Fruit fly (Drosophila melanogaster) whole organism: ENCODE results near the gene esg.

Experiments
- CG8478 ChIP-seq: fragments of >200 bp; optimal IDR thresholded peaks from 2 replicates; lab custom pipeline; 2018; ENCODE audit warnings: inconsistent platforms
- EcR ChIP-seq, 2 experiments: fragments of >200 bp; optimal IDR thresholded peaks; 2 replicates each; lab custom pipeline; 2017; ENCODE audit warnings: missing biosample characterization in 2 of 2, missing genetic modification characterization in 2 of 2, missing genetic modification reagents in 2 of 2
- psq ChIP-seq: fragments of >200 bp; optimal IDR thresholded peaks from 2 replicates; lab custom pipeline; 2017
- usp ChIP-seq: fragments of >200 bp; optimal IDR thresholded peaks from 2 replicates; lab custom pipeline; 2017; ENCODE audit warnings: missing biosample characterization, missing genetic modification characterization, mixed read lengths

- no peak for TF ChIP-seq EcR (GFP tag; optimal IDR thresholded peaks at IDR 0.05; lab: Kevin White, UChicago)
- no peak for TF ChIP-seq CG8478 (lab: Kevin White, UChicago)
- no peak for TF ChIP-seq psq (lab: Kevin White, UChicago)
- TF ChIP-seq usp (GFP tag; lab: Kevin White, UChicago), result no peak
Observed at dm6 chr2L:15370467-15370866, 36.8 kb downstream of the esg start.
